Worm (Caenorhabditis elegans): Measurements from ENCODE around the gene gcy-13.
A peak's percentile ranks its signal among the peaks of the same experiment; 100 is the strongest.

Gene gcy-13

ce11 chrV:12412321-12412720 is 43.0 kb upstream of the gcy-13 start:
- TF ChIP-seq sem-4 (tag; optimal IDR thresholded peaks at IDR 0.05) (no peak), unc-62 (GFP tag; optimal IDR thresholded peaks at IDR 0.05) (no peak), ceh-16 (tag; optimal IDR thresholded peaks at IDR 0.05) (no peak), elt-3 (tag; optimal IDR thresholded peaks at IDR 0.05) (no peak), R02D3.7 (tag; optimal IDR thresholded peaks at IDR 0.05) (no peak), ztf-1 (GFP tag; conservative IDR thresholded peaks at IDR 0.05) (no peak), zag-1 (tag; optimal IDR thresholded peaks at IDR 0.05) (no peak), nhr-6 (tag; optimal IDR thresholded peaks at IDR 0.05) (no peak), nhr-77 (tag; optimal IDR thresholded peaks at IDR 0.05) (no peak), C34F6.9 (tag; optimal IDR thresholded peaks at IDR 0.05) (no peak), lin-39 (tag; optimal IDR thresholded peaks at IDR 0.05) (no peak), nhr-11 (tag; optimal IDR thresholded peaks at IDR 0.05) (no peak), nhr-25 (tag; optimal IDR thresholded peaks at IDR 0.05) (no peak), lsy-2 (tag; optimal IDR thresholded peaks at IDR 0.05) (no peak), alr-1 (tag; optimal IDR thresholded peaks at IDR 0.05) (no peak), nhr-23 (tag; optimal IDR thresholded peaks at IDR 0.05) (no peak), lin-13 (GFP tag; optimal IDR thresholded peaks at IDR 0.05) (no peak)

ce11 chrV:12411909-12412308 is 42.6 kb upstream of the gcy-13 start, which contains the start of gene cdr-7:
Gene cdr-7 (minus strand): TSS chrV:12412113.
- no peak for TF ChIP-seq lin-13 (GFP tag; optimal IDR thresholded peaks at IDR 0.05)
- TF ChIP-seq nhr-25 (tag; optimal IDR thresholded peaks at IDR 0.05): peak; percentile 12
- TF ChIP-seq nhr-21 (tag; optimal IDR thresholded peaks at IDR 0.05): no peak
- TF ChIP-seq mab-5 (tag; optimal IDR thresholded peaks at IDR 0.05): no peak
- peak; percentile 13 for TF ChIP-seq blmp-1 (tag; optimal IDR thresholded peaks at IDR 0.05; ENCODE audit: insufficient read depth)
- peak; percentile 42 for TF ChIP-seq sma-9 (GFP tag; optimal IDR thresholded peaks at IDR 0.05)
- TF ChIP-seq sma-9 (tag; optimal IDR thresholded peaks at IDR 0.05): no peak
- TF ChIP-seq nhr-6 (tag; optimal IDR thresholded peaks at IDR 0.05): no peak

ce11 chrV:12410416-12411001 is 41.2 kb upstream of the gcy-13 start, which contains the start of gene hrg-2:
Gene hrg-2 (minus strand): TSS chrV:12410513.
- TF ChIP-seq nhr-77 (tag; optimal IDR thresholded peaks at IDR 0.05): no peak
- peak; percentile 85 for TF ChIP-seq nhr-25 (tag; optimal IDR thresholded peaks at IDR 0.05)
- no peak for TF ChIP-seq zag-1 (tag; optimal IDR thresholded peaks at IDR 0.05)
- no peak for TF ChIP-seq nhr-6 (tag; optimal IDR thresholded peaks at IDR 0.05)
- TF ChIP-seq sma-9 (GFP tag; optimal IDR thresholded peaks at IDR 0.05): peak; percentile 55
- no peak for TF ChIP-seq sma-9 (tag; optimal IDR thresholded peaks at IDR 0.05)
- peak in 1 of 2 experiments; percentile 12 for TF ChIP-seq lsy-2 (tag; optimal IDR thresholded peaks at IDR 0.05)
- no peak for TF ChIP-seq lin-11 (tag; optimal IDR thresholded peaks at IDR 0.05)
- no peak for TF ChIP-seq R02D3.7 (tag; optimal IDR thresholded peaks at IDR 0.05)
- TF ChIP-seq unc-62 (GFP tag; optimal IDR thresholded peaks at IDR 0.05): no peak
- TF ChIP-seq mbf-1 (tag; optimal IDR thresholded peaks at IDR 0.05): no peak
- TF ChIP-seq fos-1 (tag; optimal IDR thresholded peaks at IDR 0.05): no peak
- peak; percentile 24 for TF ChIP-seq nhr-21 (tag; optimal IDR thresholded peaks at IDR 0.05)
- TF ChIP-seq lin-39 (tag; optimal IDR thresholded peaks at IDR 0.05): no peak
- TF ChIP-seq ceh-82 (tag; optimal IDR thresholded peaks at IDR 0.05): no peak
- no peak for TF ChIP-seq lin-13 (GFP tag; optimal IDR thresholded peaks at IDR 0.05)
- peak; percentile 96 for TF ChIP-seq nhr-129 (tag; optimal IDR thresholded peaks at IDR 0.05)
- no peak for TF ChIP-seq crh-2 (tag; optimal IDR thresholded peaks at IDR 0.05)
- TF ChIP-seq snpc-4 (tag; optimal IDR thresholded peaks at IDR 0.05): no peak

- no peak for TF ChIP-seq nhr-237 (tag; optimal IDR thresholded peaks at IDR 0.05)
- peak; percentile 37 for TF ChIP-seq C34F6.9 (tag; optimal IDR thresholded peaks at IDR 0.05)
- TF ChIP-seq sma-9 (GFP tag; optimal IDR thresholded peaks at IDR 0.05): peak; percentile 51
- TF ChIP-seq sma-9 (tag; optimal IDR thresholded peaks at IDR 0.05): no peak
- peak; percentile 53 for TF ChIP-seq unc-55 (GFP tag; optimal IDR thresholded peaks at IDR 0.05)
- peak; percentile 7 for TF ChIP-seq gmeb-1 (tag; optimal IDR thresholded peaks at IDR 0.05)
- TF ChIP-seq fos-1 (tag; optimal IDR thresholded peaks at IDR 0.05): peak; percentile 44
- TF ChIP-seq nhr-129 (tag; optimal IDR thresholded peaks at IDR 0.05): peak; percentile 83
- TF ChIP-seq lsy-2 (tag; optimal IDR thresholded peaks at IDR 0.05): peak in 1 of 2 experiments; percentile 48
- no peak for TF ChIP-seq nhr-77 (tag; optimal IDR thresholded peaks at IDR 0.05)
Measured at ce11 chrV:12408996-12409395, 39.7 kb upstream of the gcy-13 start.

ce11 chrV:12408525-12408924 is 39.2 kb upstream of the gcy-13 start, which contains the start of gene cdr-4:
Gene cdr-4 (minus strand): TSS chrV:12408625.
- TF ChIP-seq egl-27 (tag; optimal IDR thresholded peaks at IDR 0.05) (no peak), snpc-4 (tag; optimal IDR thresholded peaks at IDR 0.05) (no peak), unc-39 (tag; optimal IDR thresholded peaks at IDR 0.05) (no peak), nhr-6 (tag; optimal IDR thresholded peaks at IDR 0.05) (no peak), nhr-12 (tag; optimal IDR thresholded peaks at IDR 0.05) (no peak), nhr-77 (tag; optimal IDR thresholded peaks at IDR 0.05) (no peak), dmd-4 (tag; optimal IDR thresholded peaks at IDR 0.05) (no peak), nhr-129 (tag; optimal IDR thresholded peaks at IDR 0.05) (no peak), fos-1 (tag; optimal IDR thresholded peaks at IDR 0.05) (no peak), Y55F3AM.14 (GFP tag; optimal IDR thresholded peaks at IDR 0.05) (no peak), zag-1 (tag; optimal IDR thresholded peaks at IDR 0.05) (no peak), sem-4 (tag; optimal IDR thresholded peaks at IDR 0.05) (no peak), ama-1 (optimal IDR thresholded peaks at IDR 0.05) (no peak), nhr-23 (tag; optimal IDR thresholded peaks at IDR 0.05) (no peak)

Data from whole organism, L2 larva.